Fruit fly (Drosophila melanogaster): Measurements from ENCODE around the gene otu.

The otu gene

DNA sequence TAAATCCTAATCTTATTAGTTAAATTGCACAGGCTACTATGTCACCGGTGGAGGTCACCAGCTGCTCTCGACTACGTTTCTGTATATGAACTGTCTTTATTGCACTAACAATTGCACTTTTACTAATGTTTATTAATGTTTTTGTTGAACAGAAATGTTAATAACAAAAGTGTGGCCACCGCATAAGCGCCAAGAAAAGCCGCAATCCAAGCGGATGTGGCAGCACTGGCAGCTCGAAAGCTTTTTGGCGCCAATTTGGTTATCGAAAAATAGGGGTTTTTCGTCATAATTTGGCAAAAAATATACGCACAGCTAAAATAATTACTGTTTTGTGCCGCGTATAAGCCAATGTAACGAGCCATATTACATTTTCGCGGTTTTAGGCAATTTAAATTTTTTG lies 47.2 kb downstream of the otu start, which contains the start of gene CG12123 (continued):
- TF ChIP-seq yki (optimal IDR thresholded peaks at IDR 0.05), result no peak
- TF ChIP-seq caup (GFP tag; optimal IDR thresholded peaks at IDR 0.05; ENCODE audit: severe bottlenecking), result no peak
- no peak for TF ChIP-seq pfk (GFP tag; optimal IDR thresholded peaks at IDR 0.05)
- no peak for TF ChIP-seq kah (GFP tag; optimal IDR thresholded peaks at IDR 0.05)
- no peak for TF ChIP-seq D (optimal IDR thresholded peaks at IDR 0.05)
- TF ChIP-seq D (GFP tag; optimal IDR thresholded peaks at IDR 0.05), result no peak
- no peak for TF ChIP-seq ftz-f1 (GFP tag; optimal IDR thresholded peaks at IDR 0.05)
- no peak for TF ChIP-seq Ravus (GFP tag; IDR thresholded peaks at IDR 0.05)
- no peak for TF ChIP-seq sna (GFP tag; IDR thresholded peaks at IDR 0.05; ENCODE audit: partially characterized antibody)
- TF ChIP-seq toy (GFP tag; IDR thresholded peaks at IDR 0.05), result no peak
- peak; percentile 82 for TF ChIP-seq Dp (GFP tag; optimal IDR thresholded peaks at IDR 0.05)
- peak; percentile 7 for TF ChIP-seq Sry-δ (GFP tag; optimal IDR thresholded peaks at IDR 0.05)
- no peak for TF ChIP-seq Bteb2 (GFP tag; optimal IDR thresholded peaks at IDR 0.05)
- no peak for TF ChIP-seq so (GFP tag; IDR thresholded peaks at IDR 0.05)
- no peak for TF ChIP-seq CG10209 (GFP tag; optimal IDR thresholded peaks at IDR 0.05)
- no peak for TF ChIP-seq CG12391 (tag; optimal IDR thresholded peaks at IDR 0.05)
- TF ChIP-seq lbe (GFP tag; optimal IDR thresholded peaks at IDR 0.05), result peak; percentile 27
- TF ChIP-seq chm (GFP tag; IDR thresholded peaks at IDR 0.05), result no peak
- TF ChIP-seq ase (GFP tag; IDR thresholded peaks at IDR 0.05), result no peak
- TF ChIP-seq pzg (GFP tag; optimal IDR thresholded peaks at IDR 0.05), result peak; percentile 72
- TF ChIP-seq tap (tag; optimal IDR thresholded peaks at IDR 0.05), result no peak
- TF ChIP-seq lilli (GFP tag; optimal IDR thresholded peaks at IDR 0.05), result no peak
- no peak for TF ChIP-seq tio (GFP tag; optimal IDR thresholded peaks at IDR 0.05)
- TF ChIP-seq Opbp (GFP tag; IDR thresholded peaks at IDR 0.05; ENCODE audit: partially characterized antibody), result no peak
- TF ChIP-seq gfzf (GFP tag; optimal IDR thresholded peaks at IDR 0.05), result peak; percentile 76
- TF ChIP-seq CG11723 (GFP tag; optimal IDR thresholded peaks at IDR 0.05), result no peak
- TF ChIP-seq Camta (GFP tag; optimal IDR thresholded peaks at IDR 0.05), result no peak
- no peak for TF ChIP-seq zfh2 (GFP tag; optimal IDR thresholded peaks at IDR 0.05)
- TF ChIP-seq CG9797 (GFP tag; optimal IDR thresholded peaks at IDR 0.05), result peak; percentile 25

DNA sequence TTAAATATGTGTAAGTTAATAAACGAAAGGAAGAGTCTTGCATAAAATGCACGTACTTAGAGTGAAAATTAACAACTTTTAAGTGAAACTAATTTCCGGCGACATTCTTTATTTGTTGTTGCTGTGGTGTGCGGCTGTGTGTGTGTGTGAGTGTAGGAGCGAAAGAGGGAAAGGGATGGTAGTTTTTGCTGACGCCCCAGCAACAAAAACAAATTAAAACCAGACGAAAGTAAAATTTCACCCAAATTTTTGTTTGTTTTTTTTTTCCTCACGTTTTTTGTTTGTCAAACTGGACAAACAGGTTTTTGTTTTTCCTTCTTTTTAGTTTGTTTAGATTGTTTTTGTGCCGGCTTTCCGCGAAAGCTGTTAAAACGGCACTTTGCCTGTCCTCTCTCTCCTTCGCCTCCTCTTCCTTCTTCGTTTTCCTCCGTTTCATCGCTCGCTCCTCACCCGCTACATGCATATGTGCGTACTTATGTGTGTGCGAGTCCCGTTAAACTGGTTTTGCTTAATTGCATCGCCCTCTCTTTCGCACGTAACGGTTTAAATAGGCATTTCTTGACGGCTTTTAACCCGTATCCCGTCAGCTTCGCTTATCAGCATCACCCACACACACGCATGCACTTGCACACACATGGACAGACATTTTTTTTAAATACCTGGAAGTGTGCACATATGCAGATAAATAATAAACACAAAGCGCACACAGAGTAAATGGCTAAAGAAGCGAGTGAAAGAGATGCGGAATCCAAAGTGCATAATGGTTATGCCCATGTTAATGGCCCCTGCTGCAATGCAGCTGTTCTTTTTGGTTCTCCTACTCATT lies 51.8 kb downstream of the otu start, which contains the start of gene Miga:
TSS of gene Miga (minus strand) at position 536 of the 826 bp plus-strand sequence.
- TF ChIP-seq CG12104 (GFP tag; optimal IDR thresholded peaks at IDR 0.05) (no peak), CG15269 (tag; optimal IDR thresholded peaks at IDR 0.05) (peak; percentile 22), CG9215 (GFP tag; IDR thresholded peaks at IDR 0.05) (no peak), dimm (GFP tag; IDR thresholded peaks at IDR 0.05) (no peak), C15 (GFP tag; IDR thresholded peaks at IDR 0.05) (no peak), otp (GFP tag; IDR thresholded peaks at IDR 0.05) (0 out of 3 replicates have a peak, but pooled peaks have one; percentile 5), Med (GFP tag) (peak; percentile 58), knrl (GFP tag; IDR thresholded peaks at IDR 0.05; ENCODE audit: partially characterized antibody) (no peak), crol (GFP tag; IDR thresholded peaks at IDR 0.05) (peak; percentile 68), twi (tag; optimal IDR thresholded peaks at IDR 0.05) (peak; percentile 83), chinmo (GFP tag; IDR thresholded peaks at IDR 0.05; ENCODE audit: partially characterized antibody) (peak; percentile 85; the same call in 1 of the 4 replicates), oc (tag; optimal IDR thresholded peaks at IDR 0.05) (peak; percentile 46), sna (GFP tag; IDR thresholded peaks at IDR 0.05; ENCODE audit: partially characterized antibody) (0 out of 2 replicates have a peak, but pooled peaks have one; percentile 27), nom (GFP tag; optimal IDR thresholded peaks at IDR 0.05) (peak; percentile 62), stc (GFP tag; IDR thresholded peaks at IDR 0.05) (no peak), CG18764 (GFP tag; optimal IDR thresholded peaks at IDR 0.05) (no peak), sd (tag; optimal IDR thresholded peaks at IDR 0.05) (peak; percentile 51), Blimp-1 (GFP tag; optimal IDR thresholded peaks at IDR 0.05) (peak; percentile 91), CG14710 (tag; optimal IDR thresholded peaks at IDR 0.05) (peak; percentile 7), Stat92E (GFP tag; optimal IDR thresholded peaks at IDR 0.05) (peak in 1 of 3 experiments; percentile 53), CG1832 (GFP tag; optimal IDR thresholded peaks at IDR 0.05) (peak; percentile 30), D (optimal IDR thresholded peaks at IDR 0.05) (peak; percentile 21), D (GFP tag; optimal IDR thresholded peaks at IDR 0.05) (no peak)
